Fruit fly (Drosophila melanogaster): Measurements from ENCODE around the gene CG15056.
A peak's percentile ranks its signal among the peaks of the same experiment; 100 is the strongest.

Gene CG15056

dm6 chrX:18385056-18385455 lies 30.2 kb upstream of the CG15056 start, which contains the start of gene betaCOP (continued):
- no peak for TF ChIP-seq scrt (GFP tag; optimal IDR thresholded peaks at IDR 0.05)
- TF ChIP-seq E2f1 (GFP tag; IDR thresholded peaks at IDR 0.05): no peak
- TF ChIP-seq Hr3 (GFP tag; optimal IDR thresholded peaks at IDR 0.05): no peak
- TF ChIP-seq jigr1 (GFP tag; IDR thresholded peaks at IDR 0.05): no peak
- peak; percentile 34; the same call in 1 of the 3 replicates for TF ChIP-seq Dbx (GFP tag; IDR thresholded peaks at IDR 0.05)
- no peak for TF ChIP-seq ci (GFP tag; IDR thresholded peaks at IDR 0.05)
- TF ChIP-seq Doc3 (GFP tag; IDR thresholded peaks at IDR 0.05; ENCODE audit: partially characterized antibody): no peak
- no peak for TF ChIP-seq zfh1 (GFP tag; IDR thresholded peaks at IDR 0.05)
- TF ChIP-seq az2 (GFP tag; optimal IDR thresholded peaks at IDR 0.05): no peak
- no peak for TF ChIP-seq nerfin-1 (tag; optimal IDR thresholded peaks at IDR 0.05)
- no peak for TF ChIP-seq CG10321 (GFP tag; IDR thresholded peaks at IDR 0.05)
- no peak for TF ChIP-seq sna (GFP tag; IDR thresholded peaks at IDR 0.05; ENCODE audit: partially characterized antibody)
- no peak for TF ChIP-seq ab (GFP tag; optimal IDR thresholded peaks at IDR 0.05)
- no peak for TF ChIP-seq Fer2 (tag; optimal IDR thresholded peaks at IDR 0.05)
- TF ChIP-seq CG11085 (GFP tag; IDR thresholded peaks at IDR 0.05): no peak
- TF ChIP-seq BtbVII (GFP tag; optimal IDR thresholded peaks at IDR 0.05): no peak
- TF ChIP-seq caup (GFP tag; optimal IDR thresholded peaks at IDR 0.05; ENCODE audit: severe bottlenecking): no peak
- no peak for TF ChIP-seq seq (GFP tag; IDR thresholded peaks at IDR 0.05)
- TF ChIP-seq CG7745 (tag; optimal IDR thresholded peaks at IDR 0.05): no peak
- no peak for TF ChIP-seq oc (tag; optimal IDR thresholded peaks at IDR 0.05)
- TF ChIP-seq CG32767 (GFP tag; IDR thresholded peaks at IDR 0.05): no peak
- TF ChIP-seq fd102C (GFP tag; optimal IDR thresholded peaks at IDR 0.05): no peak
- TF ChIP-seq tio (GFP tag; optimal IDR thresholded peaks at IDR 0.05): no peak
- TF ChIP-seq stwl (tag; optimal IDR thresholded peaks at IDR 0.05): peak; percentile 11
- TF ChIP-seq zf30C (GFP tag; optimal IDR thresholded peaks at IDR 0.05): no peak
- no peak for TF ChIP-seq Spps (tag; optimal IDR thresholded peaks at IDR 0.05)
- no peak for TF ChIP-seq Hey (tag; optimal IDR thresholded peaks at IDR 0.05)
- TF ChIP-seq Nf-YB (GFP tag; optimal IDR thresholded peaks at IDR 0.05): no peak
- TF ChIP-seq chif (GFP tag; optimal IDR thresholded peaks at IDR 0.05): no peak
- TF ChIP-seq ac (GFP tag; optimal IDR thresholded peaks at IDR 0.05): no peak
- TF ChIP-seq inv (GFP tag; IDR thresholded peaks at IDR 0.05; ENCODE audit: partially characterized antibody): no peak
- no peak for TF ChIP-seq bsh (GFP tag; optimal IDR thresholded peaks at IDR 0.05)
- no peak for TF ChIP-seq CG10543 (GFP tag; optimal IDR thresholded peaks at IDR 0.05)
- TF ChIP-seq CG15073 (GFP tag; optimal IDR thresholded peaks at IDR 0.05): no peak
- no peak for TF ChIP-seq PHDP (tag; optimal IDR thresholded peaks at IDR 0.05)
- no peak for TF ChIP-seq CG3726 (GFP tag; IDR thresholded peaks at IDR 0.05)
- no peak for TF ChIP-seq dmrt11E (tag; optimal IDR thresholded peaks at IDR 0.05)
- 0 out of 3 replicates have a peak, but pooled peaks have one; percentile 15 for TF ChIP-seq knrl (GFP tag; IDR thresholded peaks at IDR 0.05; ENCODE audit: partially characterized antibody)
- TF ChIP-seq tna (GFP tag; IDR thresholded peaks at IDR 0.05; ENCODE audit: partially characterized antibody): no peak
- TF ChIP-seq CG17829 (tag; optimal IDR thresholded peaks at IDR 0.05): peak; percentile 29
- TF ChIP-seq CG2116 (GFP tag; optimal IDR thresholded peaks at IDR 0.05): peak; percentile 25
- TF ChIP-seq CG9437 (GFP tag; optimal IDR thresholded peaks at IDR 0.05): no peak
- TF ChIP-seq pb (GFP tag; optimal IDR thresholded peaks at IDR 0.05): no peak
- no peak for TF ChIP-seq Gug (GFP tag; IDR thresholded peaks at IDR 0.05)
- no peak for TF ChIP-seq chn (GFP tag; optimal IDR thresholded peaks at IDR 0.05)
- no peak for TF ChIP-seq wek (GFP tag; optimal IDR thresholded peaks at IDR 0.05)
- no peak for TF ChIP-seq sr (GFP tag; IDR thresholded peaks at IDR 0.05)
- TF ChIP-seq Ptx1 (GFP tag; IDR thresholded peaks at IDR 0.05): no peak
- no peak for TF ChIP-seq CG4707 (GFP tag; optimal IDR thresholded peaks at IDR 0.05)
- TF ChIP-seq CG1024 (GFP tag; IDR thresholded peaks at IDR 0.05): no peak
- TF ChIP-seq Mrtf (GFP tag; IDR thresholded peaks at IDR 0.05): no peak
